Worm (Caenorhabditis elegans) whole organism, L1 larva: ENCODE measurements around the gene F52H2.3.
A peak's percentile ranks its signal among the peaks of the same experiment; 100 is the strongest.

Experiments
- ceh-82 ChIP-seq, 3 experiments: fragments of 150-350 bp in 1 of 3; sonication (generic microtip) in 2 of 3; optimal IDR thresholded peaks; 2 replicates each; lab custom pipeline; 2014 to 2017; ENCODE audit warnings: missing biosample characterization in 3 of 3, missing genetic modification characterization in 3 of 3
- ceh-90 ChIP-seq: sonication (generic microtip); optimal IDR thresholded peaks from 2 replicates; lab custom pipeline; 2016; ENCODE audit warnings: missing genetic modification characterization, missing compliant biosample characterization
- efl-3 ChIP-seq: fragments of 200-800 bp; sonication (Bioruptor generic); optimal IDR thresholded peaks from 2 replicates; lab custom pipeline; 2018; ENCODE audit warnings: mild to moderate bottlenecking, missing genetic modification characterization, missing compliant biosample characterization
- elt-2 ChIP-seq: sonication (generic microtip); optimal IDR thresholded peaks from 2 replicates; lab custom pipeline; 2016; ENCODE audit warnings: missing genetic modification characterization, mild to moderate bottlenecking, inconsistent platforms, missing compliant biosample characterization, missing genetic modification reagents
- fkh-4 ChIP-seq: sonication (generic microtip); optimal IDR thresholded peaks from 2 replicates; lab custom pipeline; 2016; ENCODE audit warnings: missing compliant biosample characterization, missing genetic modification characterization, borderline replicate concordance
- lin-13 ChIP-seq: fragments of 150-350 bp; optimal IDR thresholded peaks from 2 replicates; lab custom pipeline; 2014; ENCODE audit warnings: missing biosample characterization, missing genetic modification reagents, missing genetic modification characterization
- lin-15B ChIP-seq: fragments of 150-350 bp; sonication (generic microtip); optimal IDR thresholded peaks from 3 replicates; lab custom pipeline; 2014; ENCODE audit warnings: missing biosample characterization, missing genetic modification characterization
- lsy-2 ChIP-seq, 2 experiments: fragments of 150-350 bp; optimal IDR thresholded peaks; 2 replicates each; lab custom pipeline; 2014; ENCODE audit warnings: missing biosample characterization in 2 of 2, missing genetic modification characterization in 2 of 2
- nhr-12 ChIP-seq: sonication (generic microtip); optimal IDR thresholded peaks from 2 replicates; lab custom pipeline; 2017; ENCODE audit warnings: missing biosample characterization, missing genetic modification characterization
- nhr-84 ChIP-seq: sonication (generic microtip); optimal IDR thresholded peaks from 2 replicates; lab custom pipeline; 2017; ENCODE audit warnings: missing biosample characterization, missing genetic modification characterization
- sox-4 ChIP-seq: sonication (generic microtip); optimal IDR thresholded peaks from 2 replicates; lab custom pipeline; 2016; ENCODE audit warnings: missing genetic modification characterization, missing compliant biosample characterization
- ztf-4 ChIP-seq: fragments of 150-350 bp; optimal IDR thresholded peaks from 2 replicates; lab custom pipeline; 2014; ENCODE audit warnings: missing biosample characterization, missing genetic modification characterization

- no peak for TF ChIP-seq lsy-2 (tag; optimal IDR thresholded peaks at IDR 0.05; lab: Kevin White, UChicago)
- TF ChIP-seq sox-4: no peak
- no peak for TF ChIP-seq ceh-90
- TF ChIP-seq ceh-82 (tag; optimal IDR thresholded peaks at IDR 0.05; lab: Kevin White, UChicago): no peak
- no peak for TF ChIP-seq ztf-4 (tag; lab: Kevin White, UChicago)
- TF ChIP-seq fkh-4 (tag; lab: Kevin White, UChicago): no peak
- no peak for TF ChIP-seq lin-13 (GFP tag; lab: Kevin White, UChicago)
- TF ChIP-seq nhr-84: no peak
- no peak for TF ChIP-seq nhr-12 (tag; lab: Kevin White, UChicago)
- peak; percentile 6 for TF ChIP-seq elt-2 (tag; lab: Kevin White, UChicago)
- no peak for TF ChIP-seq efl-3 (GFP tag; lab: Kevin White, UChicago)
- no peak for TF ChIP-seq lin-15B
Measured at ce11 chrX:2543353-2543752, 2.5 kb upstream of the F52H2.3 start.
